Worm (Caenorhabditis elegans): ENCODE results near the gene F56B3.11.

ce11 chrIV:778484-778883 is 17.9 kb downstream of the F56B3.11 start, which contains the start of gene ugt-52:
- no peak for TF ChIP-seq snpc-4 (tag; optimal IDR thresholded peaks at IDR 0.05)
- no peak for TF ChIP-seq pha-4 (tag; optimal IDR thresholded peaks at IDR 0.05)
- TF ChIP-seq ceh-39 (tag; optimal IDR thresholded peaks at IDR 0.05) = no peak
- no peak for TF ChIP-seq nhr-28 (tag; optimal IDR thresholded peaks at IDR 0.05)
- TF ChIP-seq mep-1 (tag; optimal IDR thresholded peaks at IDR 0.05) = no peak
- TF ChIP-seq lin-13 (tag; optimal IDR thresholded peaks at IDR 0.05) = no peak
- TF ChIP-seq elt-3 (tag; optimal IDR thresholded peaks at IDR 0.05) = no peak
- no peak for TF ChIP-seq unc-62 (GFP tag; optimal IDR thresholded peaks at IDR 0.05)
- no peak for TF ChIP-seq drap-1 (GFP tag; optimal IDR thresholded peaks at IDR 0.05)
- TF ChIP-seq ztf-11 (tag; optimal IDR thresholded peaks at IDR 0.05) = no peak
- no peak for TF ChIP-seq ceh-83 (GFP tag; optimal IDR thresholded peaks at IDR 0.05)

Measured in whole organism, mixed stage, embryonic.